Fruit fly (Drosophila melanogaster) whole organism, adult: ENCODE results near the gene mirr.
A peak's percentile ranks its signal among the peaks of the same experiment; 100 is the strongest.

ENCODE experiments used
- CG11617 ChIP-seq: fragments of 200-800 bp; sonication (Bioruptor generic); optimal IDR thresholded peaks from 2 replicates; lab custom pipeline; 2017; ENCODE audit warnings: mild to moderate bottlenecking, missing biosample characterization, missing genetic modification reagents, missing genetic modification characterization
- CG12768 ChIP-seq: fragments of 200-800 bp; sonication (Bioruptor generic); optimal IDR thresholded peaks from 2 replicates; lab custom pipeline; 2017; ENCODE audit warnings: missing biosample characterization, missing genetic modification characterization, mild to moderate bottlenecking, moderate library complexity, missing genetic modification reagents
- CG14711 ChIP-seq: fragments of 200-800 bp; sonication (Bioruptor generic); optimal IDR thresholded peaks from 2 replicates; lab custom pipeline; 2018; ENCODE audit warnings: missing biosample characterization, mild to moderate bottlenecking, missing genetic modification characterization, moderate library complexity
- CG1620 ChIP-seq: fragments of 200-800 bp; sonication (Bioruptor generic); optimal IDR thresholded peaks from 2 replicates; lab custom pipeline; 2016; ENCODE audit warnings: missing biosample characterization, missing genetic modification characterization
- CG33017 ChIP-seq: fragments of 200-800 bp; sonication (Bioruptor generic); optimal IDR thresholded peaks from 2 replicates; lab custom pipeline; 2018; ENCODE audit warnings: missing biosample characterization, mild to moderate bottlenecking, missing genetic modification characterization, moderate library complexity
- CG5204 ChIP-seq: fragments of 200-800 bp; sonication (Bioruptor generic); optimal IDR thresholded peaks from 2 replicates; lab custom pipeline; 2016; ENCODE audit warnings: missing biosample characterization, missing genetic modification characterization
- CG7045 ChIP-seq: fragments of 200-800 bp; sonication (Bioruptor generic); optimal IDR thresholded peaks from 2 replicates; lab custom pipeline; 2017; ENCODE audit warnings: missing biosample characterization, mild to moderate bottlenecking, missing genetic modification characterization
- CG7101 ChIP-seq: fragments of 200-800 bp; sonication (Bioruptor generic); optimal IDR thresholded peaks from 2 replicates; lab custom pipeline; 2018; ENCODE audit warnings: missing biosample characterization, mild to moderate bottlenecking, missing genetic modification characterization, moderate library complexity
- Clk ChIP-seq: fragments of 200-800 bp; sonication (Bioruptor generic); optimal IDR thresholded peaks from 2 replicates; lab custom pipeline; 2017; ENCODE audit warnings: missing biosample characterization, missing genetic modification characterization
- Crg-1 ChIP-seq: fragments of 200-800 bp; sonication (Bioruptor generic); optimal IDR thresholded peaks from 2 replicates; lab custom pipeline; 2016; ENCODE audit warnings: missing biosample characterization, missing genetic modification characterization
- Hr96 ChIP-seq: fragments of 200-800 bp; sonication (Bioruptor generic); optimal IDR thresholded peaks from 2 replicates; lab custom pipeline; 2016; ENCODE audit warnings: missing biosample characterization, missing genetic modification characterization
- Mnt ChIP-seq: fragments of 200-800 bp; sonication (Bioruptor generic); optimal IDR thresholded peaks from 2 replicates; lab custom pipeline; 2016; ENCODE audit warnings: missing biosample characterization, mild to moderate bottlenecking, missing genetic modification characterization
- bab1 ChIP-seq: fragments of 200-800 bp; sonication (Bioruptor generic); optimal IDR thresholded peaks from 3 replicates; lab custom pipeline; 2019; ENCODE audit warnings: missing biosample characterization, mild to moderate bottlenecking, missing genetic modification characterization, moderate library complexity
- cic ChIP-seq: fragments of 200-800 bp; sonication (Bioruptor generic); optimal IDR thresholded peaks from 2 replicates; lab custom pipeline; 2017; ENCODE audit warnings: missing biosample characterization, mild to moderate bottlenecking, missing genetic modification characterization, moderate library complexity
- cnc ChIP-seq, 2 experiments: fragments of >200 bp; optimal IDR thresholded peaks; 2 replicates each; lab custom pipeline; 2017
- kay ChIP-seq: fragments of 200-800 bp; sonication (Bioruptor generic); peaks from one replicate; lab custom pipeline; 2016; ENCODE audit warnings: missing biosample characterization, missing genetic modification characterization, borderline replicate concordance
- ovo ChIP-seq: fragments of 200-800 bp; sonication (Bioruptor generic); optimal IDR thresholded peaks from 2 replicates; lab custom pipeline; 2016; ENCODE audit warnings: missing biosample characterization, missing genetic modification characterization
- pad ChIP-seq: fragments of 200-800 bp; sonication (Bioruptor generic); optimal IDR thresholded peaks from 3 replicates; lab custom pipeline; 2017; ENCODE audit warnings: missing biosample characterization, missing genetic modification characterization, mild to moderate bottlenecking, moderate library complexity, missing genetic modification reagents
- tj ChIP-seq: fragments of 200-800 bp; sonication (Bioruptor generic); optimal IDR thresholded peaks from 3 replicates; lab custom pipeline; 2017; ENCODE audit warnings: missing biosample characterization, mild to moderate bottlenecking, missing genetic modification characterization, moderate library complexity
- toe ChIP-seq: fragments of 200-800 bp; sonication (Bioruptor generic); optimal IDR thresholded peaks from 2 replicates; lab custom pipeline; 2016; ENCODE audit warnings: missing biosample characterization, missing genetic modification characterization

The mirr gene

DNA sequence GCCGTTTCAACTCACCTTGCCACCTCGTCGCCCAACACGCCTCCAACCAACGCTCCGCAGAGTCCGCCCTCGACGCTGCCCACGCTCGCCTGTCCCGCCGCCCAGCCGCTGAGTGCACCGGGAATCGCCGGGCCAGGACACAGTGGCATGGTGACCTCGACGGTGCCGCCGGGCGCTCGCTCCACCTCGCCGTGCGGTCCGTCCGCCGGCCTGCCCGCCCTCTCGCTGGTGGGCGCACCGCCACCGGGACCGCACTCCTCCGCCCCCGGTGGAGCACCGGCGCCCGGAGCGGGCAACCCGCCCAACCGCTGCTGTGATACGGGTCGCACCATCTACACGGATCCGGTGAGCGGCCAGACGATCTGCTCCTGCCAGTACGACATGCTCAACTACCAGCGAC lies 3.1 kb downstream of the mirr start:
- TF ChIP-seq CG1620 (no peak), Clk (GFP tag; lab: Kevin White, UChicago) (no peak), CG33017 (no peak), CG5204 (no peak), ovo (no peak), Mnt (GFP tag; lab: Kevin White, UChicago) (no peak), bab1 (no peak), Crg-1 (GFP tag; lab: Kevin White, UChicago) (no peak), pad (GFP tag; lab: Kevin White, UChicago) (no peak), CG11617 (GFP tag; lab: Kevin White, UChicago) (no peak), cnc (optimal IDR thresholded peaks at IDR 0.05; lab: Kevin White, UChicago) (no peak), CG7101 (tag; lab: Kevin White, UChicago) (no peak), kay (GFP tag; lab: Kevin White, UChicago) (no peak), tj (no peak), Hr96 (GFP tag; lab: Kevin White, UChicago) (no peak), CG7045 (GFP tag; lab: Kevin White, UChicago) (no peak), CG12768 (GFP tag; lab: Kevin White, UChicago) (no peak), toe (GFP tag; lab: Kevin White, UChicago) (no peak), CG14711 (tag; lab: Kevin White, UChicago) (no peak), cic (GFP tag; lab: Kevin White, UChicago) (no peak)

DNA sequence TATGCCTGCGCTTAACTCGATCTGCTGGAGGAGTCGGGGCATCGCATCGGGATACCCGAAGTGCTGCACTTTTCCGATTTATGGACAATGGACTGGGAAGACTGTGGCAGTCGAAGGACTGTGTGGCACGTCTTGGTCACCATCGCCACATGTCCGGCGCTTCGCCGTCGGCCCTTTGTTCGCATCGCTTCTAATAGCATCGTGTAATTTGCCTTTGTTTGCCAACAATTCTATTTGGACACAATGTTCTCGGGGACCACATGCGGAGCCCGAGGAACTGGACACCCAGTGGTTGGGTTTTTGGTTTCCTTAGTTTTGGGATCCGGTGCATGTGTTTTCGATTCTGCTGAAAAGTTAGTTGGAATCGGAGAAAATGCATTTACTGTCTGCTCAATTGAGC lies 4.1 kb downstream of the mirr start:
- TF ChIP-seq CG33017 (no peak), ovo (no peak), CG5204 (no peak), CG14711 (tag; lab: Kevin White, UChicago) (no peak), CG7101 (tag; lab: Kevin White, UChicago) (no peak), toe (GFP tag; lab: Kevin White, UChicago) (no peak), cic (GFP tag; lab: Kevin White, UChicago) (no peak), kay (GFP tag; lab: Kevin White, UChicago) (no peak), tj (no peak), pad (GFP tag; lab: Kevin White, UChicago) (no peak), Mnt (GFP tag; lab: Kevin White, UChicago) (no peak), bab1 (no peak), Crg-1 (GFP tag; lab: Kevin White, UChicago) (no peak), Hr96 (GFP tag; lab: Kevin White, UChicago) (no peak), CG11617 (GFP tag; lab: Kevin White, UChicago) (no peak), cnc (optimal IDR thresholded peaks at IDR 0.05; lab: Kevin White, UChicago) (no peak), CG7045 (GFP tag; lab: Kevin White, UChicago) (no peak), Clk (GFP tag; lab: Kevin White, UChicago) (no peak), CG12768 (GFP tag; lab: Kevin White, UChicago) (no peak), CG1620 (no peak)

DNA sequence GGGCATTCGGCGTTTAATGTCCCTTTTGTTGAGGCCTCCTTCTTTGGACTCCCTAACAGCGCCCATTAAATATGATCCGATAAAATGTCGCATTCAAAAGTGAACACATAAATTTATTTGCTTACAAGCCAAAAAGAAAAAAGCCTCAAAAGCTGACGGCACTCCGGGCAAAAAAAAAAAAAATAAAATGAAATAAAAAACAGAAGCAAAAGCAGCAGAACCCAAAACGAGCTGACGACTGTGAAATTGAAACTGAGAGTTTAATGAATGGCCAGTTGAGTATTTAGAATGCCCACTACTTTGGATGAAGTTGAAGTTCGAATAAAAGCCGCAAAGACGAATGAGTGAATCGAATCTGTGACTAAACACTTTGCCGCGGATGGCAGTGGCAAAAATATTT lies 4.8 kb downstream of the mirr start:
- TF ChIP-seq CG7101 (tag; lab: Kevin White, UChicago) (no peak), tj (peak; percentile 97)

DNA sequence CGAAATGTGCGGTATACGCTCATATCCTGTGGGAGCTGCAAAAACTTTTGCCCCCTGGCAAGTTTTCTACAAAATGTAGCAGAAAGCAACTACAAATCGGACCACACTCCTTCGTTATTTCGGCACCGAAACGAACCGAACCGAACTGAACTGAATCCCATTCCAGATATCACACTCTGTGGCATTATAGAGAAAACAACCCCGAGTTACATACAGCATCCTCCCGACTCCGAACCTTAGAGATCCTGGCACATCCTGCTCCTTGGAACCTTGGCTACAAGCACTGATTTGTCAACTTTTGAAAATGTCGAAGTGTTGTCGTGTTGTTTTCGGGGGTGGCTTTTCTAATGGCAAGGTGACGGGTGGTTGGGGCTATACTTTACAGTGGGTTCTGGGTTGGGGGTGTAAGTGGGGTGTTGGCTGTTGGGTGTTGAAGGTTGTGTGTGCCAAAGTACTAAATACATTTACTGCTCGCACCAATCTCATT lies 7.1 kb downstream of the mirr start:
- no peak for TF ChIP-seq CG1620
- no peak for TF ChIP-seq CG12768 (GFP tag; lab: Kevin White, UChicago)
- no peak for TF ChIP-seq CG7101 (tag; lab: Kevin White, UChicago)
- TF ChIP-seq CG5204: no peak
- no peak for TF ChIP-seq Crg-1 (GFP tag; lab: Kevin White, UChicago)
- no peak for TF ChIP-seq cnc (optimal IDR thresholded peaks at IDR 0.05; lab: Kevin White, UChicago)
- no peak for TF ChIP-seq tj
- no peak for TF ChIP-seq CG14711 (tag; lab: Kevin White, UChicago)
- TF ChIP-seq Clk (GFP tag; lab: Kevin White, UChicago): no peak
- TF ChIP-seq Mnt (GFP tag; lab: Kevin White, UChicago): no peak
- no peak for TF ChIP-seq CG7045 (GFP tag; lab: Kevin White, UChicago)
- TF ChIP-seq bab1: no peak

DNA sequence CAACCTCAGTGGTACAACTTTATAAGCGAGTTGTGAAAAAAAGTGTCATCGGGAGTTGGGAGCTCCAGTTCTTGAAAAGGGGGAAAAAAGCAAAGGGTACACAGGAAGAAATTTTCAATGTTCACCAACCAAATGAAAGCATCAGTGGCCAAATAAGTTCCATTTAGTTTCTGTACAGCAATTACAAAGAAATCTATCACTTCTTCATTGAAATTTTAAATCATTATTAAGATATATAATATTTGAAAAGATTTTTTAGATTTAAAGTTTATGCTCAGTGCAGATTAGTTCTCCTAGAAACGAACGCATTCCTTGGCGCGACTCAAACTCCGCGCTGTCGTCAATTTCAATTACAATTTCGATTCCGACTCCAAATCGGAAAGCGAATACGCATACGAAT lies 7.9 kb downstream of the mirr start:
- no peak for TF ChIP-seq toe (GFP tag; lab: Kevin White, UChicago)

DNA sequence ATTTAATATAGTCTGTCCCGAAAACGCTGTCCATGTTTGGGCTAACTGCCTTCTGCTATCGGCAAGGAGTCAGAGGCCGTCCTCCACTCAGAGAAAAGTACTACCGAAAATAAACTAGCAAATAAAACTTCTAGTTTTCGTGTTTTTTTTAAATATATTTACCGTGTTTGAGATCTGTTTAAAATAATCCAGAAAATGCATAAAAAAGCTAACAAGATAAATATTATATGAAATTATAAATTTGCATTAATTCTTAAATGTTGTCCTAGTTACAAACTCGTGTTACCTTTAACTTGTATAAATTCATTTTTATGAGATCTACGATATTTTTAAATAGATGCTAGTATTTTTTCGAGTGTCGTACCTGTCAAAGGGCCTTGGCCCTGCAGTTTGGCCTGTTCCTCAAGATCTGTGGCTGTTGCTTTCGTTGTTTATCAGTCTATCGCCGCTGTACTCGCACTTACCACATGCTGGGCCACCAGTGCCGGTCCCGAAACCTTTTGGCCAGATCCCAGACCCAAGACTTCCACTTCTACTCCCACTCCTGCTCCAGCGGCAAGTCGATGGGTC lies 10.1 kb downstream of the mirr start:
- TF ChIP-seq bab1 (no peak), CG14711 (tag; lab: Kevin White, UChicago) (no peak), CG7101 (tag; lab: Kevin White, UChicago) (no peak), CG11617 (GFP tag; lab: Kevin White, UChicago) (no peak), kay (GFP tag; lab: Kevin White, UChicago) (no peak), Hr96 (GFP tag; lab: Kevin White, UChicago) (no peak), CG1620 (no peak), toe (GFP tag; lab: Kevin White, UChicago) (no peak), pad (GFP tag; lab: Kevin White, UChicago) (no peak), ovo (no peak), cnc (optimal IDR thresholded peaks at IDR 0.05; lab: Kevin White, UChicago) (no peak), CG12768 (GFP tag; lab: Kevin White, UChicago) (no peak), CG5204 (no peak), tj (no peak), CG7045 (GFP tag; lab: Kevin White, UChicago) (no peak)

DNA sequence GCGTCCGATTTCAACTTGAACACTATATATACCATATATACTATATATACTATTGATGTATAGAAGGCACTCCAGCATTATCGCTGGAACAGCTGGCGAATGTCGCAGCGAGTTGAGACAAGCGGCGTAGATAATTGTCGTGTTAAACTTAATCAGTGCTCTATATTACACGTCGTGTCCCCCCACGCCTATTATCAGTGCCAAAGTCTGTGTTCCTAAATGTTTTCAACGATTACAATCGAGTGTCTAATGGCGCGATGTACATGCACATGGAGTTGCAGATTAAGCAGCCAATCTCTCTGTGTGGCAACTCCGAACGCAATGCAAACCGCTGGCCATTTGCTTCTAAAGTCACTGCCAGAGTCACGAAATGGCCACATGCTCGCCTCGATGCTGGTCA lies 10.9 kb downstream of the mirr start:
- TF ChIP-seq kay (GFP tag; lab: Kevin White, UChicago) (no peak), Clk (GFP tag; lab: Kevin White, UChicago) (no peak), CG33017 (no peak), CG1620 (no peak), CG5204 (no peak)
